Fruit fly (Drosophila melanogaster) whole organism: ENCODE measurements around the gene Prx1.

ENCODE experiments used
- CG8478 ChIP-seq: fragments of >200 bp; optimal IDR thresholded peaks from 2 replicates; lab custom pipeline; 2018; ENCODE audit warnings: inconsistent platforms
- pan ChIP-seq: fragments of >200 bp; optimal IDR thresholded peaks from 2 replicates; lab custom pipeline; 2017
- psq ChIP-seq: fragments of >200 bp; optimal IDR thresholded peaks from 2 replicates; lab custom pipeline; 2017

DNA sequence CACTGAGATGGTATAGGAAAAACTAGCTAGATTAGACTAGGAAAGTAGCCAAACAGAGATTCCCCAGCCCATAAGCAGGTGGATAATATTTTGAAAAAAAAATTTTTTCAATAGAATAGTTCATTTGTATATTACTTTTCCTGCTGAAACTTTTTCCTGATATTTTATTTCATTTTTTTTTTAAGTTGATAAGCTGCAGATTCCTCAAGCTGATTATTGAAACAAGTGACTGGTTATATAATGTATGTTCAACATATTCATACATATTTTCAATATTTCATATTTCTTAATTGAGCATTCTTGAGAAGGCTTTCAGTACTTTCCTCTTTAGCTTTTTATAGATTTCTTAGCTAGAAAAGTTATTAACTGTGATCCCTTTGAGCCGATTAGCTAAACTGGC, 4.5 kb upstream of the Prx1 start:
- TF ChIP-seq psq (lab: Kevin White, UChicago): no peak
- TF ChIP-seq CG8478 (lab: Kevin White, UChicago): no peak
- TF ChIP-seq pan: no peak
